Worm (Caenorhabditis elegans) whole organism, L4 larva: Measurements from ENCODE around the gene ctf-18.
A peak's percentile ranks its signal among the peaks of the same experiment; 100 is the strongest.

Experiments used
- D1046.2 ChIP-seq: fragments of 200-800 bp; sonication (Bioruptor generic); IDR thresholded peaks from 2 replicates; pipeline ENCODE4 v1.3.6; 2022; ENCODE audit warnings: missing genetic modification characterization, missing compliant biosample characterization
- ZK546.5 ChIP-seq, 2 experiments: sonication (generic microtip); optimal IDR thresholded peaks; 2 replicates each; lab custom pipeline; 2017; ENCODE audit warnings: missing biosample characterization in 2 of 2, missing genetic modification characterization in 2 of 2
- aha-1 ChIP-seq: fragments of 150-350 bp; peaks from one replicate; lab custom pipeline; 2014; ENCODE audit warnings: missing biosample characterization, missing genetic modification characterization
- ceh-20 ChIP-seq: fragments of 200-800 bp; sonication (Bioruptor generic); IDR thresholded peaks from 2 replicates; pipeline ENCODE4 v1.3.6; 2022; ENCODE audit warnings: missing genetic modification reagents, missing genetic modification characterization, missing compliant biosample characterization
- ceh-62 ChIP-seq: sonication (generic microtip); optimal IDR thresholded peaks from 2 replicates; lab custom pipeline; 2017; ENCODE audit warnings: missing biosample characterization, missing genetic modification characterization
- ceh-82 ChIP-seq: sonication (generic microtip); optimal IDR thresholded peaks from 2 replicates; lab custom pipeline; 2017; ENCODE audit warnings: missing biosample characterization, missing genetic modification characterization
- ces-1 ChIP-seq: fragments of 150-350 bp; sonication (generic microtip); optimal IDR thresholded peaks from 4 replicates; lab custom pipeline; 2014; ENCODE audit warnings: missing biosample characterization, missing genetic modification reagents, missing genetic modification characterization
- daf-12 ChIP-seq: fragments of 150-350 bp; optimal IDR thresholded peaks from 2 replicates; lab custom pipeline; 2014; ENCODE audit warnings: missing biosample characterization, missing genetic modification reagents, missing genetic modification characterization
- daf-19 ChIP-seq: fragments of 200-800 bp; sonication (Bioruptor generic); conservative IDR thresholded peaks from 2 replicates; pipeline ENCODE4 v1.3.6; 2022; ENCODE audit warnings: missing genetic modification characterization, missing compliant biosample characterization
- dmd-6 ChIP-seq: fragments of 200-800 bp; sonication (Bioruptor generic); IDR thresholded peaks from 2 replicates; pipeline ENCODE4 v1.3.6; 2022; ENCODE audit warnings: missing genetic modification reagents, missing genetic modification characterization, missing compliant biosample characterization
- dpl-1 ChIP-seq: fragments of 150-350 bp; optimal IDR thresholded peaks from 2 replicates; lab custom pipeline; 2014; ENCODE audit warnings: missing biosample characterization, missing genetic modification reagents, missing genetic modification characterization
- duxl-1 ChIP-seq: sonication (generic microtip); optimal IDR thresholded peaks from 2 replicates; lab custom pipeline; 2016; ENCODE audit warnings: mild to moderate bottlenecking, missing genetic modification characterization, moderate library complexity, missing compliant biosample characterization; ENCODE audit not compliant: poor library complexity
- dve-1 ChIP-seq: sonication (generic microtip); optimal IDR thresholded peaks from 2 replicates; lab custom pipeline; 2017; ENCODE audit warnings: antibody characterized with exemption, mild to moderate bottlenecking, missing genetic modification characterization, missing compliant biosample characterization; ENCODE audit not compliant: insufficient read depth
- fkh-10 ChIP-seq: fragments of 150-350 bp; optimal IDR thresholded peaks from 2 replicates; lab custom pipeline; 2014; ENCODE audit warnings: missing biosample characterization, missing genetic modification reagents, missing genetic modification characterization
- hlh-11 ChIP-seq: fragments of 200-800 bp; sonication (Bioruptor generic); optimal IDR thresholded peaks from 2 replicates; lab custom pipeline; 2018; ENCODE audit warnings: mild to moderate bottlenecking, missing genetic modification characterization, missing compliant biosample characterization
- hlh-30 ChIP-seq: sonication (generic microtip); optimal IDR thresholded peaks from 2 replicates; lab custom pipeline; 2017; ENCODE audit warnings: antibody characterized with exemption, mild to moderate bottlenecking, missing genetic modification characterization, missing compliant biosample characterization; ENCODE audit not compliant: insufficient read depth
- lin-13 ChIP-seq: fragments of 150-350 bp; optimal IDR thresholded peaks from 2 replicates; lab custom pipeline; 2014; ENCODE audit warnings: missing biosample characterization, missing genetic modification reagents, missing genetic modification characterization
- lin-15B ChIP-seq: fragments of 150-350 bp; sonication (generic microtip); optimal IDR thresholded peaks from 3 replicates; lab custom pipeline; 2014; ENCODE audit warnings: missing biosample characterization, missing genetic modification characterization
- lin-38 ChIP-seq: fragments of 200-800 bp; sonication (Bioruptor generic); IDR thresholded peaks from 2 replicates; pipeline ENCODE4 v1.3.6; 2022; ENCODE audit warnings: missing genetic modification reagents, missing genetic modification characterization, missing compliant biosample characterization
- madf-9 ChIP-seq: fragments of 200-800 bp; sonication (Bioruptor generic); conservative IDR thresholded peaks from 2 replicates; pipeline ENCODE4 v1.3.6; 2022; ENCODE audit warnings: missing genetic modification reagents, missing genetic modification characterization, missing compliant biosample characterization
- mep-1 ChIP-seq: fragments of 150-350 bp; sonication (generic microtip); optimal IDR thresholded peaks from 3 replicates; lab custom pipeline; 2014; ENCODE audit warnings: missing biosample characterization, missing genetic modification characterization
- mxl-2 ChIP-seq: fragments of 200-800 bp; sonication (Bioruptor generic); conservative IDR thresholded peaks from 2 replicates; pipeline ENCODE4 v1.3.6; 2022; ENCODE audit warnings: missing genetic modification reagents, missing genetic modification characterization, missing compliant biosample characterization
- mxl-3 ChIP-seq: fragments of 200-800 bp; sonication (Bioruptor generic); optimal IDR thresholded peaks from 2 replicates; lab custom pipeline; 2018; ENCODE audit warnings: mild to moderate bottlenecking, missing genetic modification characterization, missing compliant biosample characterization
- nhr-111 ChIP-seq: fragments of 200-800 bp; sonication (Bioruptor generic); optimal IDR thresholded peaks from 2 replicates; lab custom pipeline; 2018; ENCODE audit warnings: mild to moderate bottlenecking, missing genetic modification characterization, missing compliant biosample characterization
- nhr-28 ChIP-seq: fragments of 150-350 bp; optimal IDR thresholded peaks from 2 replicates; lab custom pipeline; 2014; ENCODE audit warnings: missing biosample characterization, missing genetic modification characterization
- nhr-42 ChIP-seq: fragments of 200-800 bp; sonication (Bioruptor generic); IDR thresholded peaks from 2 replicates; pipeline ENCODE4 v1.3.6; 2022; ENCODE audit warnings: missing genetic modification characterization, missing compliant biosample characterization
- nhr-6 ChIP-seq: fragments of 150-350 bp; optimal IDR thresholded peaks from 2 replicates; lab custom pipeline; 2014; ENCODE audit warnings: missing biosample characterization, missing genetic modification characterization
- nhr-76 ChIP-seq: fragments of 150-350 bp; optimal IDR thresholded peaks from 2 replicates; lab custom pipeline; 2014; ENCODE audit warnings: missing biosample characterization, missing genetic modification characterization
- php-3 ChIP-seq: fragments of 200-800 bp; sonication (Bioruptor generic); IDR thresholded peaks from 2 replicates; pipeline ENCODE4 v1.3.6; 2022; ENCODE audit warnings: missing genetic modification reagents, missing genetic modification characterization, missing compliant biosample characterization
- set-16 ChIP-seq: fragments of 200-800 bp; sonication (Bioruptor generic); IDR thresholded peaks from 2 replicates; pipeline ENCODE4 v1.3.6; 2022; ENCODE audit warnings: missing genetic modification reagents, missing genetic modification characterization, missing compliant biosample characterization
- skn-1 ChIP-seq: fragments of 150-350 bp; optimal IDR thresholded peaks from 2 replicates; lab custom pipeline; 2014; ENCODE audit warnings: missing biosample characterization, missing genetic modification characterization
- snpc-1.2 ChIP-seq: fragments of 200-800 bp; sonication (Bioruptor generic); IDR thresholded peaks from 2 replicates; pipeline ENCODE4 v1.3.6; 2022; ENCODE audit warnings: missing genetic modification reagents, missing genetic modification characterization, missing compliant biosample characterization
- spr-1 ChIP-seq: sonication (generic microtip); optimal IDR thresholded peaks from 2 replicates; lab custom pipeline; 2016; ENCODE audit warnings: mild to moderate bottlenecking, missing genetic modification characterization, missing compliant biosample characterization
- tag-97 ChIP-seq: fragments of 200-800 bp; sonication (Bioruptor generic); IDR thresholded peaks from 2 replicates; pipeline ENCODE4 v1.3.6; 2022; ENCODE audit warnings: missing genetic modification characterization, missing compliant biosample characterization
- unc-39 ChIP-seq: sonication (generic microtip); optimal IDR thresholded peaks from 2 replicates; lab custom pipeline; 2017; ENCODE audit warnings: missing biosample characterization, missing genetic modification characterization
- unc-62 ChIP-seq, 3 experiments: fragments of 150-350 bp in 1 of 3; sonication (generic microtip); optimal IDR thresholded peaks in 2 of 3; peaks in 1 of 3; 1 replicate in 1 of 3; 2 replicates in 2 of 3; lab custom pipeline; 2014 to 2017; ENCODE audit warnings: missing biosample characterization in 3 of 3, missing genetic modification characterization in 3 of 3, missing genetic modification reagents in 3 of 3, missing genotype in 1 of 3

The ctf-18 gene

ce11 chrIV:10164086-10164485 lies 37.6 kb upstream of the ctf-18 start:
- TF ChIP-seq aha-1 (tag; lab: Kevin White, UChicago) (no peak), lin-38 (GFP tag; lab: Robert Waterston, UW) (peak; percentile 28; the same call in 1 of the 2 replicates)

DNA sequence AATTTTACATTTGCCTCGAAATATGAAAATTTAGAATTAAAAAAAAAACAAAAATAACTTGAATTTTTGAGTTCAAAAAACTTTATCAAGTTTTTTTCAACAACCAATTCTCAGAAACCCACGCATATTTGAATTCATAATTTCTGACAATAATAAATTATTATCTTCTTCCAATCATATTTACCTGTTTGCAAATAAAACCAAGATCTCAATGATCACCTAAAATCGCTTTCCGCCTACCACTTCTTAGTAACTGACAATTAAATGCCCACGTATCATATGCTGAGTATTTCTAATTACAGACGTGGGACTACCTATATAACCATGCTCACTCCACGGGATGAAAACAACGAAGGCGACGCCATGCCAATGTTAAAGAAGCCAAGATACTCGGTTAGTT lies 35.3 kb upstream of the ctf-18 start, which contains the start of gene pps-1:
Gene pps-1 (plus strand): TSS at position 301 of the 400 bp plus-strand sequence.
- 0 out of 2 replicates have a peak, but pooled peaks have one; percentile 13 for TF ChIP-seq daf-19 (GFP tag; lab: Robert Waterston, UW)
- no peak for TF ChIP-seq nhr-42

DNA sequence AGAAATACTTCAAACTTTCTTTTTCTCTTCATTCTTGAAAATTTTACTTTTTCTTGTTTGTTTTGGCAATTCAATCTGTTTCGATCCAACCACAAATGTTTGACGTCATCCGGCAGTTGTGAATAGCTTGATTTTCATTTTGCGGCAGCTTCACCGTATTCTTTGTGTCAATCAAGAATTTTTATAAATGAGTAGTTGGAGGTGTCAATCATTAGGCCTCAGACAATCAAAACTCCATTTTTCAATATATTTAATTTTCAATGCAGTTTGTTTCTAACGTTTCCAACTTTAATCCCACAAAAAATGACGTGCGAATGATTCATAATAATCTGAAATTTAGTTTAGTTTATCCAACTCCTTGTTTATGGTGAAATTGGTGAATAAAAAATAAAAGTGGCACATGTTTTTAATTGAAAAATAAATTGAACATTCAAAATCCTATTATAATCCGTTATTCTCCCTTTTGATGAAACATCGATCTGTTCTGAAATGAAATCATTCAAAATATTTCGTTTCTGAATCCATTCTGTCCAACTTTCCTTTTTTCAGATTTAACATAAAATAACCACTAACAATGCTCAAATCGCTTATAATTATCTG lies 31.1 kb upstream of the ctf-18 start, which contains the start of gene ttr-53:
Gene ttr-53 (plus strand): TSS at position 550 of the 600 bp plus-strand sequence.
- 0 out of 2 replicates have a peak, but pooled peaks have one; percentile 11 for TF ChIP-seq dmd-6 (GFP tag; lab: Robert Waterston, UW)
- no peak for TF ChIP-seq D1046.2 (GFP tag; lab: Robert Waterston, UW)
- TF ChIP-seq aha-1 (tag; lab: Kevin White, UChicago): peak; percentile 30

DNA sequence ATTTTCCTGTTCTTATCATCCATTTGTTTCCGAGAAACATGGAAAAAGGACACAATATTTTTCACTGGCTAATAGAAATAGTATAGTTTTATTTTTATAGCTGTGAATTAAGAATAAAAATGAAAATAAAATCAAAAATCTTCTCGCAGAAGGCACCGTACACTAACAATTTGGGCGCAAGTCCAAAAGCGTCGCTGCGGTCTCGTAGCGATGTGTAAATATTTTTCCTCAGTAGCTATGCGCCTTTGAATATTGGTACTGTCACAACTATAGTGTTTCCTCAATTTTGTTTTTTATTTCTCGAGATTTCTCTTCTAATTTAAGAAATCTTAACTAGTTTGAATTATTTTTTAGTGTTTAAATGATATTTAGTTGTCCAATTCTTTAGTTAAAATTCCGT lies 30.6 kb upstream of the ctf-18 start:
- peak; percentile 63; the same call in 1 of the 2 replicates for TF ChIP-seq snpc-1.2
- TF ChIP-seq daf-12: no peak

ce11 chrIV:10155475-10155874 lies 29.0 kb upstream of the ctf-18 start, which contains the start of gene ttr-54:
ttr-54 (plus strand) TSS chrIV:10155775.
- TF ChIP-seq ZK546.5 (tag; optimal IDR thresholded peaks at IDR 0.05; lab: Kevin White, UChicago) (no peak), unc-62 (GFP tag; optimal IDR thresholded peaks at IDR 0.05 in 1 of 2; lab: Kevin White, UChicago) (no peak), unc-62 (tag; optimal IDR thresholded peaks at IDR 0.05; lab: Kevin White, UChicago) (no peak), lin-13 (GFP tag; lab: Kevin White, UChicago) (no peak), dpl-1 (GFP tag; lab: Kevin White, UChicago) (no peak), hlh-30 (tag; lab: Kevin White, UChicago) (peak; percentile 10), nhr-6 (tag; lab: Kevin White, UChicago) (no peak), ceh-20 (no peak), aha-1 (tag; lab: Kevin White, UChicago) (no peak)

ce11 chrIV:10153479-10153878 lies 27.0 kb upstream of the ctf-18 start:
- TF ChIP-seq unc-62 (GFP tag; optimal IDR thresholded peaks at IDR 0.05 in 1 of 2; lab: Kevin White, UChicago): peak in 1 of 2 experiments; percentile 95
- no peak for TF ChIP-seq unc-62 (tag; optimal IDR thresholded peaks at IDR 0.05; lab: Kevin White, UChicago)
- TF ChIP-seq skn-1 (tag; lab: Kevin White, UChicago): no peak

DNA sequence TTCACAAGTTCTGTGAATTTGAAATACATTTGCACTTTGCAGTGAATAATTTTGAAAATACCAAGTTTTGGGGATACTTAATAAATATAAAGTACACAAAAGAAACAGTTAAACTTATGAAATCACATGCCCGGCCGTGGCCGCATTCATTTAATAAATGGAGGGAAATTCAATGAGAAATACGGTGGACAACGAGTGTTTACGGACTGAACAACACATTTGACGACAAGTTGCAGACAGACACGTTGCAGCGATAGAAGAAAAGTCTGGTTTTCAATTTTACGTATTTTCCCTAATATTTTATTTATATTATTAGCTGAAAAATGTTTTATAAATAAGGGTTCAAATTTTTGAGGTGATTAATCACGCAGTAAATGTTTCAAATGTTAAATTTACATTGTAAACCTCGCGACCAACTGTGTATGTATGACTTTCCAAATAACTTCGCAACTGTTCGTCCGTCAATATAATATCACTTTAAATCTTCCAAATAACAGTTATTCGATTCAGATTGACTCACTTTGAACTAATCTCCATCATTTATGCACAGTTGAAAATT lies 25.1 kb upstream of the ctf-18 start, which contains the start of gene copg-1:
Gene copg-1 (plus strand): TSS at position 509 of the 559 bp plus-strand sequence.
- TF ChIP-seq hlh-11 (tag; lab: Kevin White, UChicago) (peak; percentile 24), duxl-1 (tag; lab: Kevin White, UChicago) (no peak), fkh-10 (GFP tag; lab: Kevin White, UChicago) (peak; percentile 13), aha-1 (tag; lab: Kevin White, UChicago) (peak; percentile 74), D1046.2 (GFP tag; lab: Robert Waterston, UW) (no peak), nhr-28 (tag; lab: Kevin White, UChicago) (peak; percentile 28), unc-39 (no peak), nhr-76 (tag; lab: Kevin White, UChicago) (no peak), daf-12 (no peak), php-3 (no peak), dve-1 (tag; lab: Kevin White, UChicago) (peak; percentile 39), tag-97 (GFP tag; lab: Robert Waterston, UW) (no peak), dmd-6 (GFP tag; lab: Robert Waterston, UW) (0 out of 2 replicates have a peak, but pooled peaks have one; percentile 7), ces-1 (GFP tag; lab: Kevin White, UChicago) (peak; percentile 55), mep-1 (peak; percentile 42), spr-1 (tag; lab: Kevin White, UChicago) (no peak), lin-38 (GFP tag; lab: Robert Waterston, UW) (peak; percentile 39; the same call in 1 of the 2 replicates), madf-9 (GFP tag; lab: Robert Waterston, UW) (no peak), mxl-3 (peak; percentile 11), nhr-111 (GFP tag; lab: Kevin White, UChicago) (no peak), mxl-2 (no peak), set-16 (GFP tag; lab: Robert Waterston, UW) (no peak), ceh-62 (no peak), lin-15B (tag; lab: Kevin White, UChicago) (no peak), ceh-82 (tag; lab: Kevin White, UChicago) (no peak)
